Fruit fly (Drosophila melanogaster) whole organism, embryonic: ENCODE measurements around the gene CG7183.

Experiments
- Abd-B ChIP-seq: fragments of 200-800 bp; sonication (Bioruptor generic); optimal IDR thresholded peaks from 2 replicates; lab custom pipeline; 2018; ENCODE audit warnings: missing biosample characterization, mild to moderate bottlenecking, missing genetic modification characterization, moderate library complexity
- Antp ChIP-seq: fragments of 200-800 bp; sonication (Bioruptor generic); optimal IDR thresholded peaks from 3 replicates; lab custom pipeline; 2016; ENCODE audit warnings: missing biosample characterization, missing genetic modification characterization
- B-H1 ChIP-seq: fragments of 200-800 bp; sonication (Bioruptor generic); IDR thresholded peaks from 3 replicates; pipeline ENCODE4 v1.3.6; 2022; ENCODE audit warnings: missing biosample characterization, missing genetic modification characterization
- Blimp-1 ChIP-seq: fragments of 200-800 bp; sonication (Bioruptor generic); optimal IDR thresholded peaks from 3 replicates; lab custom pipeline; 2018; ENCODE audit warnings: missing biosample characterization, missing genetic modification characterization, mild to moderate bottlenecking, moderate library complexity, missing genetic modification reagents
- CG13775 ChIP-seq: fragments of 200-800 bp; sonication (Bioruptor generic); optimal IDR thresholded peaks from 3 replicates; lab custom pipeline; 2017; ENCODE audit warnings: missing biosample characterization, mild to moderate bottlenecking, missing genetic modification characterization
- CG14441 ChIP-seq: fragments of 200-800 bp; sonication (Bioruptor generic); IDR thresholded peaks from 2 replicates; pipeline ENCODE4 v1.3.6; 2022; ENCODE audit warnings: missing biosample characterization, missing genetic modification characterization
- CG15514 ChIP-seq: fragments of 200-800 bp; sonication (Bioruptor generic); optimal IDR thresholded peaks from 3 replicates; lab custom pipeline; 2017; ENCODE audit warnings: missing biosample characterization, missing genetic modification characterization, mild to moderate bottlenecking, moderate library complexity, missing genetic modification reagents
- CG17568 ChIP-seq: fragments of 200-800 bp; sonication (Bioruptor generic); optimal IDR thresholded peaks from 2 replicates; lab custom pipeline; 2018; ENCODE audit warnings: missing biosample characterization, mild to moderate bottlenecking, missing genetic modification characterization, moderate library complexity
- CG18619 ChIP-seq: fragments of 200-800 bp; sonication (Bioruptor generic); optimal IDR thresholded peaks from 3 replicates; lab custom pipeline; 2017; ENCODE audit warnings: missing biosample characterization, mild to moderate bottlenecking, missing genetic modification characterization
- CG3065 ChIP-seq: fragments of 200-800 bp; sonication (Bioruptor generic); optimal IDR thresholded peaks from 2 replicates; lab custom pipeline; 2016; ENCODE audit warnings: missing biosample characterization, missing genetic modification characterization
- CG31224 ChIP-seq: fragments of 200-800 bp; sonication (Bioruptor generic); IDR thresholded peaks from 2 replicates; pipeline ENCODE4 v1.3.6; 2022; ENCODE audit warnings: missing biosample characterization, missing genetic modification characterization
- CG3407 ChIP-seq: fragments of 200-800 bp; sonication (Bioruptor generic); optimal IDR thresholded peaks from 2 replicates; lab custom pipeline; 2018; ENCODE audit warnings: missing biosample characterization, mild to moderate bottlenecking, missing genetic modification characterization
- CG3726 ChIP-seq: fragments of 200-800 bp; sonication (Bioruptor generic); IDR thresholded peaks from 3 replicates; pipeline ENCODE4, ENCODE4 v1.3.6; 2022; ENCODE audit warnings: missing biosample characterization, missing genetic modification characterization
- CG5953 ChIP-seq: fragments of 200-800 bp; sonication (Bioruptor generic); IDR thresholded peaks from 2 replicates; pipeline ENCODE4 v1.3.6; 2022; ENCODE audit warnings: missing biosample characterization, missing genetic modification characterization
- CG6765 ChIP-seq: fragments of 200-800 bp; sonication (Bioruptor generic); optimal IDR thresholded peaks from 3 replicates; lab custom pipeline; 2017; ENCODE audit warnings: missing biosample characterization, mild to moderate bottlenecking, missing genetic modification characterization
- CG7556 ChIP-seq: fragments of 200-800 bp; sonication (Bioruptor generic); optimal IDR thresholded peaks from 2 replicates; lab custom pipeline; 2017; ENCODE audit warnings: missing biosample characterization, mild to moderate bottlenecking, missing genetic modification characterization
- CG7987 ChIP-seq: fragments of 200-800 bp; sonication (Bioruptor generic); optimal IDR thresholded peaks from 2 replicates; lab custom pipeline; 2018; ENCODE audit warnings: missing biosample characterization, mild to moderate bottlenecking, missing genetic modification characterization, moderate library complexity
- CG9876 ChIP-seq: fragments of 200-800 bp; sonication (Bioruptor generic); optimal IDR thresholded peaks from 2 replicates; lab custom pipeline; 2016; ENCODE audit warnings: missing biosample characterization, missing genetic modification characterization
- CoRest ChIP-seq: fragments of 200-800 bp; sonication (Bioruptor generic); optimal IDR thresholded peaks from 3 replicates; lab custom pipeline; 2018; ENCODE audit warnings: missing biosample characterization, mild to moderate bottlenecking, missing genetic modification characterization, moderate library complexity
- D19B ChIP-seq: fragments of 200-800 bp; sonication (Bioruptor generic); optimal IDR thresholded peaks from 2 replicates; lab custom pipeline; 2017; ENCODE audit warnings: missing biosample characterization, mild to moderate bottlenecking, missing genetic modification characterization
- Deaf1 ChIP-seq: fragments of 200-800 bp; optimal IDR thresholded peaks from 3 replicates; lab custom pipeline; 2019; ENCODE audit warnings: missing biosample characterization, mild to moderate bottlenecking, missing genetic modification characterization, moderate library complexity
- Doc3 ChIP-seq: fragments of 200-800 bp; sonication (Bioruptor generic); IDR thresholded peaks from 3 replicates; pipeline ENCODE4 v1.3.6; 2022; ENCODE audit warnings: missing biosample characterization, missing genetic modification characterization; ENCODE audit not compliant: partially characterized antibody
- Drgx ChIP-seq: fragments of 200-800 bp; sonication (Bioruptor generic); IDR thresholded peaks from 2 replicates; pipeline ENCODE4 v1.3.6; 2022; ENCODE audit warnings: missing biosample characterization, missing genetic modification characterization
- Ets65A ChIP-seq: fragments of 200-800 bp; sonication (Bioruptor generic); peaks from one replicate; lab custom pipeline; 2016; ENCODE audit warnings: missing biosample characterization, missing genetic modification characterization
- Ets97D ChIP-seq: fragments of 200-800 bp; sonication (Bioruptor generic); optimal IDR thresholded peaks from 3 replicates; lab custom pipeline; 2016; ENCODE audit warnings: missing biosample characterization, missing genetic modification characterization
- HmgZ ChIP-seq: fragments of 200-800 bp; sonication (Bioruptor generic); optimal IDR thresholded peaks from 2 replicates; lab custom pipeline; 2018; ENCODE audit warnings: missing biosample characterization, mild to moderate bottlenecking, missing genetic modification characterization
- Hr78 ChIP-seq, 2 experiments: fragments of 200-800 bp in 1 of 2; fragments of >200 bp in 1 of 2; sonication (Bioruptor generic) in 1 of 2; optimal IDR thresholded peaks; 2 replicates each; lab custom pipeline; 2017 to 2019; ENCODE audit warnings: missing biosample characterization in 2 of 2, missing genetic modification characterization in 2 of 2, mild to moderate bottlenecking in 1 of 2, moderate library complexity in 1 of 2
- Mrtf ChIP-seq: fragments of 200-800 bp; sonication (Bioruptor generic); IDR thresholded peaks from 3 replicates; pipeline ENCODE4 v1.3.6; 2022; ENCODE audit warnings: missing biosample characterization, missing genetic modification characterization
- Neu2 ChIP-seq: fragments of 200-800 bp; sonication (Bioruptor generic); optimal IDR thresholded peaks from 3 replicates; lab custom pipeline; 2016; ENCODE audit warnings: missing biosample characterization, missing genetic modification characterization, borderline replicate concordance
- Nf-YC ChIP-seq: fragments of 200-800 bp; optimal IDR thresholded peaks from 3 replicates; lab custom pipeline; 2019; ENCODE audit warnings: missing biosample characterization, mild to moderate bottlenecking, missing genetic modification characterization, moderate library complexity
- PHDP ChIP-seq: fragments of 200-800 bp; sonication (Bioruptor generic); optimal IDR thresholded peaks from 3 replicates; lab custom pipeline; 2018; ENCODE audit warnings: missing biosample characterization, mild to moderate bottlenecking, missing genetic modification characterization, moderate library complexity
- Poxn ChIP-seq: fragments of 200-800 bp; sonication (Bioruptor generic); IDR thresholded peaks from 2 replicates; pipeline ENCODE4 v1.3.6; 2022; ENCODE audit warnings: missing biosample characterization, missing genetic modification characterization
- Scr ChIP-seq: fragments of 200-800 bp; sonication (Bioruptor generic); IDR thresholded peaks from 2 replicates; pipeline ENCODE4 v1.3.6; 2022; ENCODE audit warnings: missing biosample characterization, missing genetic modification characterization; ENCODE audit not compliant: partially characterized antibody
- Sox102F ChIP-seq: fragments of 200-800 bp; sonication (Bioruptor generic); optimal IDR thresholded peaks from 2 replicates; lab custom pipeline; 2018; ENCODE audit warnings: missing biosample characterization, mild to moderate bottlenecking, missing genetic modification characterization, moderate library complexity
- Spps ChIP-seq: fragments of 200-800 bp; sonication (Bioruptor generic); optimal IDR thresholded peaks from 2 replicates; lab custom pipeline; 2018; ENCODE audit warnings: missing biosample characterization, mild to moderate bottlenecking, missing genetic modification characterization
- Sry-δ ChIP-seq: fragments of 200-800 bp; sonication (Bioruptor generic); optimal IDR thresholded peaks from 2 replicates; lab custom pipeline; 2016; ENCODE audit warnings: missing biosample characterization, missing genetic modification characterization
- Stat92E ChIP-seq, 3 experiments: fragments of >200 bp in 2 of 3; fragments of 200-800 bp in 1 of 3; sonication (Bioruptor generic) in 1 of 3; optimal IDR thresholded peaks; 2 replicates each; lab custom pipeline; 2017 to 2019; ENCODE audit warnings: missing biosample characterization in 3 of 3, missing genetic modification characterization in 3 of 3, mild to moderate bottlenecking in 1 of 3, moderate library complexity in 1 of 3
- Xrp1 ChIP-seq: fragments of 200-800 bp; sonication (Bioruptor generic); IDR thresholded peaks from 2 replicates; pipeline ENCODE4 v1.3.6; 2022; ENCODE audit warnings: missing biosample characterization, missing genetic modification characterization
- bbx ChIP-seq: fragments of 200-800 bp; sonication (Bioruptor generic); IDR thresholded peaks from 2 replicates; pipeline ENCODE4 v1.3.6; 2022; ENCODE audit warnings: missing biosample characterization, missing genetic modification characterization; ENCODE audit not compliant: partially characterized antibody
- btn ChIP-seq: fragments of 200-800 bp; sonication (Bioruptor generic); optimal IDR thresholded peaks from 2 replicates; lab custom pipeline; 2016; ENCODE audit warnings: missing biosample characterization, missing genetic modification characterization
- chm ChIP-seq: fragments of 200-800 bp; sonication (Bioruptor generic); IDR thresholded peaks from 2 replicates; pipeline ENCODE4 v1.3.6; 2022; ENCODE audit warnings: missing biosample characterization, missing genetic modification characterization
- crol ChIP-seq: fragments of 200-800 bp; sonication (Bioruptor generic); IDR thresholded peaks from 2 replicates; pipeline ENCODE4 v1.3.6; 2022; ENCODE audit warnings: missing biosample characterization, missing genetic modification characterization
- cwo ChIP-seq: fragments of 200-800 bp; sonication (Bioruptor generic); optimal IDR thresholded peaks from 3 replicates; lab custom pipeline; 2017; ENCODE audit warnings: missing biosample characterization, missing genetic modification characterization, mild to moderate bottlenecking, moderate library complexity, missing genetic modification reagents
- gce ChIP-seq: fragments of 200-800 bp; sonication (Bioruptor generic); IDR thresholded peaks from 3 replicates; pipeline ENCODE4 v1.3.6; 2022; ENCODE audit warnings: missing biosample characterization, missing genetic modification characterization
- gcm ChIP-seq: fragments of 200-800 bp; sonication (Bioruptor generic); optimal IDR thresholded peaks from 2 replicates; lab custom pipeline; 2019; ENCODE audit warnings: missing biosample characterization, mild to moderate bottlenecking, missing genetic modification characterization, moderate library complexity
- gt ChIP-seq: fragments of 200-800 bp; sonication (Bioruptor generic); IDR thresholded peaks from 2 replicates; pipeline ENCODE4 v1.3.6; 2022; ENCODE audit warnings: missing biosample characterization, missing genetic modification characterization
- ham ChIP-seq: fragments of 200-800 bp; sonication (Bioruptor generic); IDR thresholded peaks from 2 replicates; pipeline ENCODE4 v1.3.6; 2022; ENCODE audit warnings: missing biosample characterization, missing genetic modification characterization
- pho ChIP-seq: fragments of 200-800 bp; sonication (Bioruptor generic); optimal IDR thresholded peaks from 2 replicates; lab custom pipeline; 2016; ENCODE audit warnings: missing biosample characterization, missing genetic modification characterization
- psq ChIP-seq: fragments of 200-800 bp; sonication (Bioruptor generic); optimal IDR thresholded peaks from 2 replicates; lab custom pipeline; 2017; ENCODE audit warnings: missing biosample characterization, missing genetic modification characterization
- zfh1 ChIP-seq: fragments of 200-800 bp; sonication (Bioruptor generic); IDR thresholded peaks from 3 replicates; pipeline ENCODE4 v1.3.6; 2022; ENCODE audit warnings: missing biosample characterization, missing genetic modification characterization

Gene CG7183

dm6 chr3R:18188702-18189125 is 31.8 kb downstream of the CG7183 start, which contains the start of the genes CG12321 and MED17 (continued):
- peak; percentile 34 for TF ChIP-seq Sry-δ (GFP tag; lab: Kevin White, UChicago)
- TF ChIP-seq crol (GFP tag; lab: Robert Waterston, UW), result no peak; the same call in 1 of the 2 replicates
- peak; percentile 83 for TF ChIP-seq CG31224
- peak; percentile 73; the same call in 1 of the 3 replicates for TF ChIP-seq Mrtf
- 0 out of 2 replicates have a peak, but pooled peaks have one; percentile 16 for TF ChIP-seq Scr (GFP tag; lab: Robert Waterston, UW)
- TF ChIP-seq CG3407 (GFP tag; lab: Kevin White, UChicago), result peak; percentile 70
- no peak for TF ChIP-seq ham (GFP tag; lab: Robert Waterston, UW)
- TF ChIP-seq CG9876, result no peak
- TF ChIP-seq btn (GFP tag; lab: Kevin White, UChicago), result no peak
- TF ChIP-seq HmgZ (tag; lab: Kevin White, UChicago), result peak; percentile 71
- TF ChIP-seq chm (GFP tag; lab: Robert Waterston, UW), result peak; percentile 79
- TF ChIP-seq gt (GFP tag; lab: Robert Waterston, UW), result peak; percentile 70
- TF ChIP-seq Antp (GFP tag; lab: Kevin White, UChicago), result peak; percentile 19
- peak; percentile 86 for TF ChIP-seq CG15514 (GFP tag; lab: Kevin White, UChicago)
- 0 out of 2 replicates have a peak, but pooled peaks have one; percentile 46 for TF ChIP-seq CG5953 (GFP tag; lab: Robert Waterston, UW)
- TF ChIP-seq gcm, result peak; percentile 61
- peak; percentile 94 for TF ChIP-seq CG13775
- peak; percentile 84 for TF ChIP-seq Blimp-1 (GFP tag; lab: Kevin White, UChicago)
- TF ChIP-seq Neu2, result no peak
- TF ChIP-seq CoRest (tag; lab: Kevin White, UChicago), result peak; percentile 95
- TF ChIP-seq CG14441 (GFP tag; lab: Robert Waterston, UW), result peak; percentile 82; the same call in 1 of the 2 replicates
- peak; percentile 72 for TF ChIP-seq Drgx (GFP tag; lab: Robert Waterston, UW)
- TF ChIP-seq CG18619 (GFP tag; lab: Kevin White, UChicago), result peak; percentile 89
- peak; percentile 79 for TF ChIP-seq psq (GFP tag; lab: Kevin White, UChicago)
- no peak for TF ChIP-seq Doc3 (GFP tag; lab: Robert Waterston, UW)
- TF ChIP-seq Ets97D (GFP tag; lab: Kevin White, UChicago), result peak; percentile 55
- peak; percentile 73 for TF ChIP-seq B-H1 (GFP tag; lab: Robert Waterston, UW)
- peak; percentile 61 for TF ChIP-seq Poxn (GFP tag; lab: Robert Waterston, UW)
- peak; percentile 88 for TF ChIP-seq PHDP (tag; lab: Kevin White, UChicago)
- no peak for TF ChIP-seq Deaf1
- peak; percentile 67 for TF ChIP-seq pho (GFP tag; lab: Kevin White, UChicago)
- peak; percentile 76; the same call in 2 of the 3 replicates for TF ChIP-seq CG3726 (GFP tag; lab: Robert Waterston, UW)
- no peak for TF ChIP-seq Stat92E (GFP tag; optimal IDR thresholded peaks at IDR 0.05; lab: Kevin White, UChicago)
- TF ChIP-seq D19B (GFP tag; lab: Kevin White, UChicago), result peak; percentile 78
- TF ChIP-seq Xrp1 (GFP tag; lab: Robert Waterston, UW), result peak; percentile 92
- TF ChIP-seq CG7987 (GFP tag; lab: Kevin White, UChicago), result peak; percentile 66
- peak; percentile 72; the same call in 2 of the 3 replicates for TF ChIP-seq gce (GFP tag; lab: Robert Waterston, UW)
- peak; percentile 91 for TF ChIP-seq Sox102F (GFP tag; lab: Kevin White, UChicago)
- TF ChIP-seq CG17568 (GFP tag; lab: Kevin White, UChicago), result no peak
- no peak for TF ChIP-seq bbx
- peak; percentile 75 for TF ChIP-seq cwo (GFP tag; lab: Kevin White, UChicago)
- TF ChIP-seq Nf-YC (tag; lab: Kevin White, UChicago), result peak; percentile 72
- peak; percentile 76 for TF ChIP-seq CG6765 (GFP tag; lab: Kevin White, UChicago)
- peak; percentile 98 for TF ChIP-seq Ets65A (GFP tag; lab: Kevin White, UChicago)
- peak; percentile 85 for TF ChIP-seq CG7556 (GFP tag; lab: Kevin White, UChicago)
- TF ChIP-seq Spps (tag; lab: Kevin White, UChicago), result peak; percentile 57
- no peak for TF ChIP-seq Hr78 (GFP tag; optimal IDR thresholded peaks at IDR 0.05; lab: Kevin White, UChicago)
- peak; percentile 94 for TF ChIP-seq Abd-B (GFP tag; lab: Kevin White, UChicago)
- peak; percentile 82 for TF ChIP-seq CG3065 (GFP tag; lab: Kevin White, UChicago)
- TF ChIP-seq zfh1, result peak; percentile 85
